Worm (Caenorhabditis elegans) whole organism, L3 larva: Measurements from ENCODE around the gene prp-3.

Source experiments
- R02D3.7 ChIP-seq: fragments of 150-350 bp; optimal IDR thresholded peaks from 2 replicates; lab custom pipeline; 2014; ENCODE audit warnings: missing biosample characterization, missing genetic modification characterization
- ZK546.5 ChIP-seq: sonication (generic microtip); optimal IDR thresholded peaks from 2 replicates; lab custom pipeline; 2017; ENCODE audit warnings: missing biosample characterization, missing genetic modification characterization
- aly-2 ChIP-seq: fragments of 150-350 bp; optimal IDR thresholded peaks from 2 replicates; lab custom pipeline; 2014; ENCODE audit warnings: missing biosample characterization, missing genetic modification characterization
- ama-1 ChIP-seq: fragments of 150-350 bp; optimal IDR thresholded peaks from 2 replicates; lab custom pipeline; 2018
- ceh-16 ChIP-seq: sonication (generic microtip); optimal IDR thresholded peaks from 2 replicates; lab custom pipeline; 2017; ENCODE audit warnings: missing biosample characterization, missing genetic modification characterization
- ceh-28 ChIP-seq: fragments of 150-350 bp; optimal IDR thresholded peaks from 2 replicates; lab custom pipeline; 2014; ENCODE audit warnings: missing biosample characterization, missing genetic modification reagents, missing genetic modification characterization
- ceh-82 ChIP-seq: fragments of 150-350 bp; optimal IDR thresholded peaks from 2 replicates; lab custom pipeline; 2014; ENCODE audit warnings: missing biosample characterization, missing genetic modification characterization
- ceh-9 ChIP-seq: sonication (generic microtip); optimal IDR thresholded peaks from 2 replicates; lab custom pipeline; 2018; ENCODE audit warnings: missing biosample characterization, missing genetic modification characterization
- daf-12 ChIP-seq: fragments of 150-350 bp; optimal IDR thresholded peaks from 2 replicates; lab custom pipeline; 2014; ENCODE audit warnings: missing biosample characterization, missing genetic modification reagents, missing genetic modification characterization
- egl-27 ChIP-seq: sonication (generic microtip); optimal IDR thresholded peaks from 4 replicates; lab custom pipeline; 2017; ENCODE audit warnings: missing biosample characterization, missing genetic modification reagents, missing genetic modification characterization
- egl-5 ChIP-seq: fragments of 150-350 bp; optimal IDR thresholded peaks from 2 replicates; lab custom pipeline; 2017; ENCODE audit warnings: missing biosample characterization, missing genetic modification reagents, missing genetic modification characterization, inconsistent platforms
- elt-1 ChIP-seq: fragments of 150-350 bp; optimal IDR thresholded peaks from 2 replicates; lab custom pipeline; 2014; ENCODE audit warnings: missing biosample characterization, missing genetic modification characterization
- elt-2 ChIP-seq: sonication (generic microtip); optimal IDR thresholded peaks from 2 replicates; lab custom pipeline; 2016; ENCODE audit warnings: missing genetic modification reagents, mild to moderate bottlenecking, missing genetic modification characterization, missing compliant biosample characterization
- elt-3 ChIP-seq, 3 experiments: fragments of 150-350 bp in 1 of 3; sonication (generic microtip) in 2 of 3; optimal IDR thresholded peaks; 2 replicates in 2 of 3; 4 replicates in 1 of 3; lab custom pipeline; 2014 to 2017; ENCODE audit warnings: missing biosample characterization in 3 of 3, missing genetic modification characterization in 3 of 3
- eor-1 ChIP-seq, 2 experiments: fragments of 150-350 bp; optimal IDR thresholded peaks; 2 replicates each; lab custom pipeline; 2014 to 2018; ENCODE audit warnings: missing biosample characterization in 2 of 2, missing genetic modification characterization in 2 of 2
- fkh-10 ChIP-seq: sonication (generic microtip); optimal IDR thresholded peaks from 2 replicates; lab custom pipeline; 2017; ENCODE audit warnings: missing biosample characterization, missing genetic modification reagents, missing genetic modification characterization
- fkh-2 ChIP-seq: fragments of 150-350 bp; optimal IDR thresholded peaks from 2 replicates; lab custom pipeline; 2014; ENCODE audit warnings: missing biosample characterization, missing genetic modification reagents, missing genetic modification characterization
- fos-1 ChIP-seq: fragments of 150-350 bp; optimal IDR thresholded peaks from 2 replicates; lab custom pipeline; 2014; ENCODE audit warnings: missing biosample characterization, missing genetic modification characterization
- hmg-11 ChIP-seq: sonication (generic microtip); optimal IDR thresholded peaks from 2 replicates; lab custom pipeline; 2016; ENCODE audit warnings: missing genetic modification characterization, missing compliant biosample characterization
- jun-1 ChIP-seq: fragments of 150-350 bp; optimal IDR thresholded peaks from 2 replicates; lab custom pipeline; 2014; ENCODE audit warnings: missing biosample characterization, missing genetic modification reagents, missing genetic modification characterization
- lin-15B ChIP-seq: fragments of 150-350 bp; optimal IDR thresholded peaks from 2 replicates; lab custom pipeline; 2014; ENCODE audit warnings: missing biosample characterization, missing genetic modification characterization
- lin-39 ChIP-seq: fragments of 150-350 bp; optimal IDR thresholded peaks from 2 replicates; lab custom pipeline; 2018; ENCODE audit warnings: missing biosample characterization, missing genetic modification reagents, missing genetic modification characterization
- lsy-12 ChIP-seq: sonication (generic microtip); optimal IDR thresholded peaks from 2 replicates; lab custom pipeline; 2016; ENCODE audit warnings: mild to moderate bottlenecking, missing genetic modification characterization, missing compliant biosample characterization
- mdl-1 ChIP-seq: fragments of 150-350 bp; optimal IDR thresholded peaks from 2 replicates; lab custom pipeline; 2014; ENCODE audit warnings: missing biosample characterization, missing genetic modification characterization
- mml-1 ChIP-seq: fragments of 150-350 bp; sonication (generic microtip); optimal IDR thresholded peaks from 3 replicates; lab custom pipeline; 2014; ENCODE audit warnings: missing biosample characterization, missing genetic modification characterization
- nfya-1 ChIP-seq: sonication (generic microtip); optimal IDR thresholded peaks from 2 replicates; lab custom pipeline; 2017; ENCODE audit warnings: missing genetic modification characterization, mild to moderate bottlenecking, missing compliant biosample characterization, antibody characterized with exemption, moderate library complexity; ENCODE audit not compliant: insufficient read depth
- nhr-11 ChIP-seq: fragments of 150-350 bp; optimal IDR thresholded peaks from 2 replicates; lab custom pipeline; 2014; ENCODE audit warnings: missing biosample characterization, missing genetic modification characterization
- nhr-12 ChIP-seq: fragments of 150-350 bp; optimal IDR thresholded peaks from 2 replicates; lab custom pipeline; 2014; ENCODE audit warnings: missing biosample characterization, missing genetic modification characterization
- nhr-23 ChIP-seq: fragments of 150-350 bp; optimal IDR thresholded peaks from 2 replicates; lab custom pipeline; 2014; ENCODE audit warnings: missing biosample characterization, missing genetic modification reagents, missing genetic modification characterization
- nhr-237 ChIP-seq: fragments of 150-350 bp; optimal IDR thresholded peaks from 2 replicates; lab custom pipeline; 2014; ENCODE audit warnings: missing biosample characterization, missing genetic modification characterization
- nhr-25 ChIP-seq: sonication (generic microtip); optimal IDR thresholded peaks from 2 replicates; lab custom pipeline; 2017; ENCODE audit warnings: missing biosample characterization, missing genetic modification characterization
- nhr-28 ChIP-seq: fragments of 150-350 bp; optimal IDR thresholded peaks from 2 replicates; lab custom pipeline; 2014; ENCODE audit warnings: missing biosample characterization, missing genetic modification characterization
- nhr-43 ChIP-seq: sonication (generic microtip); optimal IDR thresholded peaks from 2 replicates; lab custom pipeline; 2016; ENCODE audit warnings: mild to moderate bottlenecking, missing genetic modification characterization, missing compliant biosample characterization; ENCODE audit not compliant: poor library complexity, severe bottlenecking
- nhr-67 ChIP-seq: fragments of 150-350 bp; optimal IDR thresholded peaks from 2 replicates; lab custom pipeline; 2014; ENCODE audit warnings: missing biosample characterization, missing genetic modification characterization
- nhr-76 ChIP-seq: fragments of 150-350 bp; sonication (generic microtip); optimal IDR thresholded peaks from 5 replicates; lab custom pipeline; 2014; ENCODE audit warnings: missing biosample characterization, missing genetic modification characterization
- nhr-77 ChIP-seq: fragments of 150-350 bp; optimal IDR thresholded peaks from 2 replicates; lab custom pipeline; 2014; ENCODE audit warnings: missing biosample characterization, missing genetic modification characterization
- pha-4 ChIP-seq: fragments of 150-350 bp; optimal IDR thresholded peaks from 2 replicates; lab custom pipeline; 2014; ENCODE audit warnings: missing biosample characterization, missing genetic modification reagents, missing genetic modification characterization
- pqm-1 ChIP-seq: fragments of 150-350 bp; optimal IDR thresholded peaks from 2 replicates; lab custom pipeline; 2017; ENCODE audit warnings: missing biosample characterization, missing genetic modification characterization, inconsistent platforms
- sea-2 ChIP-seq: fragments of 150-350 bp; sonication (generic microtip); optimal IDR thresholded peaks from 4 replicates; lab custom pipeline; 2014; ENCODE audit warnings: missing biosample characterization, missing genetic modification reagents, missing genetic modification characterization
- skn-1 ChIP-seq: fragments of 150-350 bp; optimal IDR thresholded peaks from 2 replicates; lab custom pipeline; 2014; ENCODE audit warnings: missing biosample characterization, missing genetic modification characterization
- snpc-4 ChIP-seq: fragments of 150-350 bp; optimal IDR thresholded peaks from 2 replicates; lab custom pipeline; 2014; ENCODE audit warnings: missing biosample characterization, missing genetic modification characterization
- tbx-2 ChIP-seq: sonication (generic microtip); optimal IDR thresholded peaks from 2 replicates; lab custom pipeline; 2016; ENCODE audit warnings: mild to moderate bottlenecking, missing genetic modification characterization, missing compliant biosample characterization
- unc-39 ChIP-seq: sonication (generic microtip); optimal IDR thresholded peaks from 4 replicates; lab custom pipeline; 2017; ENCODE audit warnings: missing biosample characterization, missing genetic modification characterization
- unc-62 ChIP-seq: fragments of 150-350 bp; sonication (generic microtip); optimal IDR thresholded peaks from 4 replicates; lab custom pipeline; 2014; ENCODE audit warnings: missing biosample characterization, missing genetic modification reagents, missing genetic modification characterization
- zag-1 ChIP-seq: fragments of 150-350 bp; optimal IDR thresholded peaks from 2 replicates; lab custom pipeline; 2014; ENCODE audit warnings: missing biosample characterization, missing genetic modification characterization
- ztf-11 ChIP-seq: fragments of 150-350 bp; optimal IDR thresholded peaks from 2 replicates; lab custom pipeline; 2014; ENCODE audit warnings: missing biosample characterization, missing genetic modification characterization
- ztf-4 ChIP-seq: fragments of 150-350 bp; optimal IDR thresholded peaks from 2 replicates; lab custom pipeline; 2014; ENCODE audit warnings: missing biosample characterization, missing genetic modification characterization

Gene prp-3

ce11 chrIII:10423906-10424305 lies 3.9 kb downstream of the prp-3 start, which contains the start of gene M03C11.6:
TSS of gene M03C11.6 (minus strand) at chrIII:10424006.
- TF ChIP-seq mml-1 (tag; lab: Kevin White, UChicago) (no peak), ZK546.5 (tag; lab: Kevin White, UChicago) (no peak), fos-1 (tag; lab: Kevin White, UChicago) (no peak), eor-1 (tag; optimal IDR thresholded peaks at IDR 0.05; lab: Kevin White, UChicago) (no peak), ceh-82 (no peak), R02D3.7 (tag; lab: Kevin White, UChicago) (no peak), nhr-11 (tag; lab: Kevin White, UChicago) (no peak), tbx-2 (tag; lab: Kevin White, UChicago) (no peak), snpc-4 (tag; lab: Kevin White, UChicago) (no peak), egl-5 (tag; lab: Kevin White, UChicago) (no peak), lin-39 (tag; lab: Kevin White, UChicago) (no peak), lin-15B (tag; lab: Kevin White, UChicago) (no peak), pha-4 (no peak), nfya-1 (no peak), nhr-237 (tag; lab: Kevin White, UChicago) (no peak), nhr-12 (tag; lab: Kevin White, UChicago) (no peak)

ce11 chrIII:10421680-10422079 lies 6.1 kb downstream of the prp-3 start:
- no peak for TF ChIP-seq R02D3.7 (tag; lab: Kevin White, UChicago)
- no peak for TF ChIP-seq elt-2 (tag; lab: Kevin White, UChicago)
- no peak for TF ChIP-seq unc-39 (tag; lab: Kevin White, UChicago)
- no peak for TF ChIP-seq unc-62 (GFP tag; lab: Kevin White, UChicago)
- TF ChIP-seq zag-1, result no peak
- TF ChIP-seq jun-1 (tag; lab: Kevin White, UChicago), result no peak
- TF ChIP-seq, all 47 proteins: peak for 0

- TF ChIP-seq daf-12 (tag; lab: Kevin White, UChicago) (no peak), fkh-10 (GFP tag; lab: Kevin White, UChicago) (no peak), fkh-2 (tag; lab: Kevin White, UChicago) (no peak), ceh-16 (tag; lab: Kevin White, UChicago) (no peak), mdl-1 (tag; lab: Kevin White, UChicago) (no peak), ceh-9 (no peak), nhr-76 (tag; lab: Kevin White, UChicago) (no peak), tbx-2 (tag; lab: Kevin White, UChicago) (no peak), unc-39 (tag; lab: Kevin White, UChicago) (no peak), egl-5 (tag; lab: Kevin White, UChicago) (no peak), hmg-11 (tag; lab: Kevin White, UChicago) (peak; percentile 29), nhr-11 (tag; lab: Kevin White, UChicago) (no peak), nhr-237 (tag; lab: Kevin White, UChicago) (no peak), lin-39 (tag; lab: Kevin White, UChicago) (peak; percentile 60), elt-2 (tag; lab: Kevin White, UChicago) (peak; percentile 22), nhr-67 (no peak), skn-1 (tag; lab: Kevin White, UChicago) (no peak), ceh-28 (no peak), sea-2 (no peak), nhr-23 (tag; lab: Kevin White, UChicago) (peak; percentile 32), nhr-43 (no peak), R02D3.7 (tag; lab: Kevin White, UChicago) (peak; percentile 11), nhr-12 (tag; lab: Kevin White, UChicago) (no peak), eor-1 (tag; optimal IDR thresholded peaks at IDR 0.05; lab: Kevin White, UChicago) (no peak), ztf-11 (no peak), lsy-12 (tag; lab: Kevin White, UChicago) (no peak), egl-27 (tag; lab: Kevin White, UChicago) (no peak), lin-15B (tag; lab: Kevin White, UChicago) (peak; percentile 50), pqm-1 (peak; percentile 39), nhr-25 (tag; lab: Kevin White, UChicago) (peak; percentile 19), zag-1 (no peak), ama-1 (no peak), snpc-4 (tag; lab: Kevin White, UChicago) (no peak), ceh-82 (no peak), fos-1 (tag; lab: Kevin White, UChicago) (no peak), unc-62 (GFP tag; lab: Kevin White, UChicago) (no peak), elt-1 (tag; lab: Kevin White, UChicago) (no peak), elt-3 (tag; optimal IDR thresholded peaks at IDR 0.05; lab: Kevin White, UChicago) (no peak), ZK546.5 (tag; lab: Kevin White, UChicago) (no peak), nhr-77 (tag; lab: Kevin White, UChicago) (no peak), pha-4 (peak; percentile 53), nfya-1 (peak; percentile 35), nhr-28 (tag; lab: Kevin White, UChicago) (no peak), aly-2 (tag; lab: Kevin White, UChicago) (peak; percentile 14), ztf-4 (tag; lab: Kevin White, UChicago) (no peak), mml-1 (tag; lab: Kevin White, UChicago) (no peak), jun-1 (tag; lab: Kevin White, UChicago) (no peak)
Measured at ce11 chrIII:10415822-10416221, 12.0 kb downstream of the prp-3 start, which contains the start of gene ymel-1. TSS of gene ymel-1 (plus strand) at chrIII:10416139.
